Worm (Caenorhabditis elegans) whole organism, mixed stage, embryonic: ENCODE data around the gene lrpc-1.

Source experiments
- ces-1 ChIP-seq: fragments of 150-350 bp; optimal IDR thresholded peaks from 2 replicates; lab custom pipeline; 2014; ENCODE audit warnings: missing biosample characterization, missing genetic modification reagents, missing genetic modification characterization
- ham-2 ChIP-seq: fragments of 200-800 bp; sonication (Bioruptor generic); optimal IDR thresholded peaks from 2 replicates; lab custom pipeline; 2018; ENCODE audit warnings: mild to moderate bottlenecking, missing genetic modification characterization, missing compliant biosample characterization
- unc-62 ChIP-seq: fragments of 150-350 bp; optimal IDR thresholded peaks from 2 replicates; lab custom pipeline; 2014; ENCODE audit warnings: missing biosample characterization, missing genetic modification reagents, missing genetic modification characterization

DNA sequence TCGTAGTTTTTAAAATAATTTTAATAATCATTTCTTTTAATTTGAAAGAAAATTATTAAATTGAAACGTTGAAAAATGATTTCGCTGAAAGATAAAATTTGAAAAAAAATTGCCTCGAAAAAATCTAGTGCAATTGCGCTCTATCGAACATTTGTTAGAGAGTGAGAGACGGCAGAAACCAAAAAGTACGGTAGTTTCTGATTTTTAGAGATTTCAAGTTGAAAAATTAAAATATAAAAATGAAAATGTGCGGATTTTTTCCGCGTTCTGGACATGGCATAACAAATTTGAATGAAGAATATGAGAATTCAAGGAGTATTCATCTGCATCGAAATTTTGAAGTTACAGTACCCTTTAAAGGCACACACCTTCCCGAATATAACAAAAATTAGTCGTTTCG lies 6.4 kb upstream of the lrpc-1 start:
- TF ChIP-seq unc-62 (GFP tag; lab: Kevin White, UChicago) (no peak), ham-2 (GFP tag; lab: Kevin White, UChicago) (no peak), ces-1 (GFP tag; lab: Kevin White, UChicago) (no peak)
